Worm (Caenorhabditis elegans): ENCODE data around the gene ZK285.2.
"Not testable (repeated sequence)": the region's sequence is repeated elsewhere in the genome, so short reads cannot be mapped to it uniquely, and the experiment has no call there.

The ZK285.2 gene

DNA sequence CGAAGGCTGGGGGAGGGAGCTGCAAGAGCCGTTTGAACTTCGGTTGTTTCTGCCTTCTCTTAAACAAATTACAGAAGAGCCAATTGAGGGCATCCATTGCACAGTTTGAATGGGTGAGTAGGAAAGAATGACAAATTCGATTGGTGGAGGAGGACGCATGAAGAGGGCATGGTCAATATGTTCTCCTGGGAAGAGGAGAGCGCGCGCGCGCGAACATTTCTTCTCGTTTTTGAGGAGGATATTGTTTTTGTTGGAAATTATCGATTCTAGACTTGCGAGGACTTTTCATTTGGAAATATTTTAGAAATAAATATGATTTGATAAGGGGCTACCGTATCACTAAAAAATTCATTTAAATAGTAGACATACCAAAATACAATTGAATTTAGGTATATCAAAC is 15.1 kb upstream of the ZK285.2 start, which contains the start of gene T10C6.7:
T10C6.7 (minus strand) TSS at position 143 of the 400 bp plus-strand sequence.
- TF ChIP-seq him-1 (tag; optimal IDR thresholded peaks at IDR 0.05) (no peak), W03F9.2 (tag; optimal IDR thresholded peaks at IDR 0.05) (no peak)

DNA sequence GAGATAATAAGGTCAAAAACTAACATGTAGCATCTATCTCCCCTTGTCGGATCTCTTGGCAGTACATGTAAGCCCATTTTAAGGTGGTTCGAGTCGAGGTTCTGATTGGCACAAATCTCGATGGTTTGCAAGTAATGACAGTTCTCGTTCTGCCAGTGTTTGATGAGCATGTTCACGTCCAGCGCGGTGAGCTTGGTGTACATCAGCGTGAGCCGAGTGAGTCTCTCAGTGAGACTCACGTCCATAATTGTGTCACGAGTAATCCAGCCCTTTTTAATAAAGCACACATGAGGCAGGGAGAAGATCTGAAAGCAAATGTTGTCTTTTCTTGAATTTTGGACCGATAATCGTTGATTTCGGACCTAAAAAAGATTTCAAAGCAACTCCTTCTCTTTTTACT is 13.9 kb upstream of the ZK285.2 start, which contains the start of gene T10C6.16:
T10C6.16 (minus strand) TSS at position 245 of the 400 bp plus-strand sequence.
- TF ChIP-seq W03F9.2 (tag; optimal IDR thresholded peaks at IDR 0.05) (no peak), him-1 (tag; optimal IDR thresholded peaks at IDR 0.05) (no peak), dao-5 (tag; optimal IDR thresholded peaks at IDR 0.05) (no peak)

DNA sequence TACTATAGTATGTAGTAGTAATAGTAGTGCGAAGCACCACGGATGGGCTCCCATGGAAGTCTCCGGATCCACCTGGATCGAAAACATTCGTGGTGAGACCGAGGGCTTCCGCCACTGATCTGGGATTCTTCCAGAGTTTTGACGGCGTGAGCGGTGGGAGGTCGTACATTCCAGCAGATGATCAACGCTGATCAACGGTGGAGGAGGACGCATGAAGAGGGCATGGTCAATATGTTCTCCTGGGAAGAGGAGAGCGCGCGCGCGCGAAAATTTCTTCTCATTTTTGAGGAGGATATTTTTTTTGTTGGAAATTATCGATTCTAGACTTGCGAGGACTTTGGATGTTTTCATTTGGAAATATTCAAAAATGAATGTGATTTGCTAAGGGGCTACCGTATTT is 13.2 kb upstream of the ZK285.2 start:
- TF ChIP-seq W03F9.2 (tag; optimal IDR thresholded peaks at IDR 0.05) (no peak), dao-5 (tag; optimal IDR thresholded peaks at IDR 0.05) (no peak), him-1 (tag; optimal IDR thresholded peaks at IDR 0.05) (no peak)

DNA sequence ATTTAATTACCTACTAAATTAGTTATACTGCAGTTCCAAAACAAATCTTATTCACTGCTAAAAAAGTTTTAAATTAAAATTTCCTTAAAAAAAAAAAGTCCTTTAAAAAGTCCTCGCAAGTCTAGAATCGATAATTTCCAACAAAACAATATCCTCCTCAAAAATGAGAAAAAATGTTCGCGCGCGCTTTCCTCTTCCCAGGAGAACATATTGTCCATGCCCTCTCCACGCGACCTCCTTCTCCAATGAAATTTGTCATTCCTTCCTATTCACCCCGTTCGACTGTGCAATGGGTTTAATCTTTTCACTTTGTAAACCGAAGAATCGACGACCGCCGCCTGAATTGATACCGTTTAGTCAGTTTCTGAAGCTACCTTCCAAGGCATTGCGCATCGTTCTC is 10.5 kb upstream of the ZK285.2 start, which contains the start of gene T10C6.10:
T10C6.10 (plus strand) TSS at position 248 of the 400 bp plus-strand sequence.
- TF ChIP-seq him-1 (tag; optimal IDR thresholded peaks at IDR 0.05) (no peak), dao-5 (tag; optimal IDR thresholded peaks at IDR 0.05) (no peak), W03F9.2 (tag; optimal IDR thresholded peaks at IDR 0.05) (no peak)

DNA sequence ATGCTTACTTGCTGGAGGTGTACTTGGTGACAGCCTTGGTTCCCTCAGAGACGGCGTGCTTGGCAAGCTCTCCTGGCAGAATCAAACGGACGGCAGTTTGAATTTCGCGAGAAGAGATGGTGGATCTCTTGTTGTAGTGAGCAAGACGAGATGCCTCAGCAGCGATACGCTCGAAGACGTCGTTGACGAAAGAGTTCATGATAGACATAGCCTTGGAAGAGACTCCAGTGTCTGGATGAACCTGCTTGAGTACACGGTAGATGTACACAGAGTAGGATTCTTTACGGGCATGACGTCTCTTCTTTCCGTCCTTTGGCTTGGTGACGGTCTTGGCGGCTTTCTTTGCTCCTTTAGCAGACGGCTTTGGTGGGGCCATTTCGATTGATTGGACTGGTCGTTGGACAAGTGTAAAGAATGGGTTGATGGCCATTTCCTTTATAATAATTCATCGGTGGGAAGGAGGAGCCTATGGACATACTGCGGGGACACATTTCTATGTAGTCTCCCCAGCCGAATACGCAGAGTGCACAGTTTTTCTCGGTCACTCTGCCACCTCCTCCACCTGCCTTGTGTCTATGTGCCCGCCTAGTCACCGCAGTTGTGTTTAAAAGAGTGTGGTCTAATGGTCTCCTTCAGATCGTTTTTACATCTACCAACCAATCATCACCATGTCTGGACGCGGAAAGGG is 6.4 kb upstream of the ZK285.2 start, which contains the start of the genes his-4 and his-3:
his-4 (minus strand) TSS at position 376 of the 688 bp plus-strand sequence.
his-3 (plus strand) TSS at position 669 of the 688 bp plus-strand sequence.
- not testable (repeated sequence) for TF ChIP-seq W03F9.2, dao-5, him-1 (tag; optimal IDR thresholded peaks at IDR 0.05)

DNA sequence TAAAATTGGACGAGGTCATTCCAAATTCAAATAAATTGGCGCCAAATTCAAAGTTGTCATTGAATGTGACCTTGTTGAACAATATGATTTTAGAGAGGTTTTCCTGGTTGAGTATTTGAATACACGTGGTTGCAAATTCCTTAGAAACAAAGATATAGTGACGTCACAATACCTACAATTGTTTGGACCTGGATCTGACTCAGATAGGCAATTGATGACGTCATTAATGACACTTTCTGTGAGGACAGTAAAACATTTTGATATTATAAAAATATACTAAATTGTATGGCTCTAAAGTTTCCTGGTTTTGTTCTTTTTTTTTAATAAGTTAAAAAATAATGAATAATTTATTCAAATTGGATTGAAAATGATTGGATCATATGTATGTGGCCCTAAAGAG is 5.3 kb upstream of the ZK285.2 start:
- TF ChIP-seq him-1 (tag; optimal IDR thresholded peaks at IDR 0.05) (no peak), dao-5 (tag; optimal IDR thresholded peaks at IDR 0.05) (no peak), W03F9.2 (tag; optimal IDR thresholded peaks at IDR 0.05) (no peak)

DNA sequence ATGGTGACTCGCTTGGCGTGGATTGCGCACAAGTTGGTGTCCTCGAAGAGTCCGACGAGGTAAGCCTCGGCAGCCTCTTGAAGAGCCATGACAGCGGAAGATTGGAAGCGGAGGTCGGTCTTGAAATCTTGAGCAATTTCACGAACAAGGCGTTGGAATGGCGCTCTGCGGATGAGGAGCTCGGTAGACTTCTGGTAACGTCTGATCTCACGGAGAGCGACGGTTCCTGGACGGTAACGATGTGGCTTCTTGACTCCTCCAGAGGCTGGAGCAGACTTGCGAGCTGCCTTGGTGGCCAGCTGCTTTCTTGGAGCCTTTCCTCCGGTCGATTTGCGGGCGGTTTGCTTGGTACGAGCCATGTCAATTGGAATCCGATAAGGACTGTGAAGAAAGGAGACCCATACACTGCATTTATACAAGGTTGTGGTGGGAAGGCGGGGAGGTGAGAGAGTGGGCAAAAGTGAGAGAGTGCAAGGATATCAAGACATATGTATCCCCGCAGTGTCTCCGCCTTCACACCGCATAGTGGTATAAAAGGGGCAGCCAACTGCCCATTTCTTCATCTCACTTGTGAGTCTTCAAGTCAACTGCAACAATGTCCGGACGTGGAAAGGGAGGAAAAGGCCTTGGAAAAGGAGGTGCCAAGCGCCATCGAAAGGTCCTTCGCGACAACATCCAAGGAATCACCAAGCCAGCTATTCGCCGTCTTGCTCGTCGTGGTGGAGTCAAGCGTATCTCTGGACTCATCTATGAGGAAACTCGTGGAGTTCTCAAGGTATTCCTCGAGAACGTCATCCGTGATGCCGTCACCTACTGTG is 4.5 kb upstream of the ZK285.2 start, which contains the start of the genes his-2 and his-1:
his-2 (minus strand) TSS at position 359 of the 818 bp plus-strand sequence.
his-1 (plus strand) TSS at position 596 of the 818 bp plus-strand sequence.
- TF ChIP-seq W03F9.2, dao-5, him-1 (tag; optimal IDR thresholded peaks at IDR 0.05): not testable (repeated sequence)

DNA sequence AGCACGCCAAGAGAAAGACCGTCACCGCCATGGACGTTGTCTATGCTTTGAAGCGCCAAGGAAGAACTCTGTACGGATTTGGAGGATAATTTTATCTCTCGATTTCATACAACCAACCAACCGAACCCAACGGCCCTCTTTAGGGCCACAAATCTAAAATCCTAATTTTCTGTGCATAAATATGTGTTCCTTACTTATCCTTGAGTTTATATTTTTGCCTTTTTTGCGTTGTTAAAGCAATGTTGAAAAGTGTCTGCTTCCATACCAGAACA is 4.0 kb upstream of the ZK285.2 start:
- no peak for TF ChIP-seq him-1 (tag; optimal IDR thresholded peaks at IDR 0.05)
- no peak for TF ChIP-seq dao-5 (tag; optimal IDR thresholded peaks at IDR 0.05)
- no peak for TF ChIP-seq W03F9.2 (tag; optimal IDR thresholded peaks at IDR 0.05)

DNA sequence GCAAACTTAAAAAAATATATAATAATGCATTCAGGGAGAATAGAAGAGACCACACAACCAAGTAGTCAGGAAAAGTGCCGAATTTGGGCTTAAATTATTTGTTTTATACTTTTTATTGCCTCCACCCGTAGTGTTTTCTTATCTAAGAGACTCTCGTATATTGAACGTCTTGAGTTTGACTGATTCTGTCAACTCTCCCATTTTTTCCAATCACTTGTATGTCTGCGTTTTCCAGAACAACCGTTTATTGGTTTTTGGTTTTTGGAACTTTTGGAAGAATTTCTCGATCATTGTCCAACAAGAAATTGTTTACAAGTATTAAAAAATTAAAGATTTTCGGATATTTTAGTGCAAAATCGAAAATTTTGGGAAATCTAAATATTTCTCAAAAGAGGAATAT is 3.0 kb upstream of the ZK285.2 start:
- no peak for TF ChIP-seq dao-5 (tag; optimal IDR thresholded peaks at IDR 0.05)
- no peak for TF ChIP-seq him-1 (tag; optimal IDR thresholded peaks at IDR 0.05)
- no peak for TF ChIP-seq W03F9.2 (tag; optimal IDR thresholded peaks at IDR 0.05)

DNA sequence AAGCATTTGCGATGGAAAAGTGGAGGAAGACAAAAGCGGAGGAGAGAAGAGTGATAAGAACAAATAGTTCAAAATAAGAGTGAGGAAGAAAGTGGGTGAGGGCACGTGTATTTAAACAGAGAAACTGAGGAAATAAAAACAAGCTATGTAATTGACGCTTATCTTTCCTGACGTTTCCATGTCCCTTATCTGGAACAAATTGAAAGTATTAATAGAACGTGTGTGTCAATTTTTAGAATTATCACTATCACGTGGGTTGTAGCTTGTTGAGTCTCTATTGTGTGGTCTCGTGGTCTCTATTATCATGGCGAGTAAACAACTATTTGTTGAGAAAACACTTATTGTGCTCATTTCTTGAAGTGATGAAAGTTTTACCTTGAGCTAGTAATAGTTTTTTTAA is 836 bp upstream of the ZK285.2 start, which contains the start of gene T10C6.15:
T10C6.15 (minus strand) TSS at position 104 of the 400 bp plus-strand sequence.
- TF ChIP-seq him-1 (tag; optimal IDR thresholded peaks at IDR 0.05) (no peak), W03F9.2 (tag; optimal IDR thresholded peaks at IDR 0.05) (no peak), dao-5 (tag; optimal IDR thresholded peaks at IDR 0.05) (no peak)

DNA sequence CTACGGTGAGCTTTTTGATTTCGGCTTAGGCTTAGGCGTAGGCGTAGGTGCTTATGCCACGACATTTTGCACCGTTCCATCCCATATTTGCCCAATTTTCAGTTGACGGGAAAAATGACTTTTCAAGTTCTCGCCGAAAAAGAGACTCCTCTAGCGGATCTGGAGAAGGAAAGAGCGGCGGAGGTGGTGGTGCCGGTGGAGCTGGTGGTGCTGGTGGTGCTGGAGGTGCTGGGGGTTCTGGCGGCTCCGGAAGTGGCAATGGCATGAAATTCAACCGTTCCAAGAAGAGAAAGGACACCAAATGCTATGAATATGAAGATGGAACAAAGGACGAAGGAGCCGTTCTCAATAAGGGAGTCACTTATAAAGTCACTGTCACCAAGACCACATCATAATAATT is 379 bp downstream of the ZK285.2 start:
- TF ChIP-seq W03F9.2 (tag; optimal IDR thresholded peaks at IDR 0.05) (no peak), him-1 (tag; optimal IDR thresholded peaks at IDR 0.05) (no peak)

DNA sequence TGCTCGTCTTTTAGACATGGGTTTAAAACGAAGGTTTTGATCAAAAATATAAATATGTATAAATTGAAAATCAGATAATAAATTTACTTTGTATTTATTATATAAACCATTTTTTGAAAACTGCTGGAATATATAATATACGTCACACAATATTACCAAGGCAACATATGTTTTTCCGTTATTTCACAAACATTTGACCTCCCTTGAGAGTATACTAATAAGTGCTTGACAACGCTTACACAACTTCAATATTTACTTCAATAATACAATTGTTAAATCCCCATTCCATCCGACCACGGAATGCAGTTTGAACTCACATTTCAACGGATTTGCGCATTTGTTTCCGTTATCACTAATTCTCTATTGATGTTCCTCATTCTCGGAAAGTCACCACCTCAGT is 835 bp downstream of the ZK285.2 start, which contains the start of gene str-198:
str-198 (plus strand) TSS at position 301 of the 400 bp plus-strand sequence.
- TF ChIP-seq him-1 (tag; optimal IDR thresholded peaks at IDR 0.05), result no peak
- no peak for TF ChIP-seq W03F9.2 (tag; optimal IDR thresholded peaks at IDR 0.05)
- TF ChIP-seq dao-5 (tag; optimal IDR thresholded peaks at IDR 0.05), result no peak

DNA sequence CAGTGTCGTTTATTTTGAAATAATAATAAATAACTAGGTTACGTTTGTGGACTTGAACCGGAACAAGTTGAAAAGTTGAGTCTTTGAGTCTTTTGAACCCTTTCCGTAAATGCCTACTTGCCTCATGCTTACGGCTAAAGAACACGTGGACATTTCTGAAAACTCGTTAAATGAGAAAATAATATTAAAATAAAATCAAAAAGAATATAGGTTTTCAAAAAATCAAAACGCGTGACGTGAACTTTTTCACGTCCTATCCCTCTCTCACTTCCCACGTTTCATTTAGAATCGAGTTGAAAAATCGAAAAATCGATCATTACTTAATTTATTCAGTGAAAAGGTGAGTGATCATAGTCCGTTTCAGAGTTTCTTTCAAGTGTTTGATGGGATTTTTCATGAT is 2.5 kb downstream of the ZK285.2 start, which contains the start of gene best-12:
best-12 (plus strand) TSS at position 301 of the 400 bp plus-strand sequence.
- TF ChIP-seq W03F9.2 (tag; optimal IDR thresholded peaks at IDR 0.05) (no peak), dao-5 (tag; optimal IDR thresholded peaks at IDR 0.05) (no peak), him-1 (tag; optimal IDR thresholded peaks at IDR 0.05) (no peak)

DNA sequence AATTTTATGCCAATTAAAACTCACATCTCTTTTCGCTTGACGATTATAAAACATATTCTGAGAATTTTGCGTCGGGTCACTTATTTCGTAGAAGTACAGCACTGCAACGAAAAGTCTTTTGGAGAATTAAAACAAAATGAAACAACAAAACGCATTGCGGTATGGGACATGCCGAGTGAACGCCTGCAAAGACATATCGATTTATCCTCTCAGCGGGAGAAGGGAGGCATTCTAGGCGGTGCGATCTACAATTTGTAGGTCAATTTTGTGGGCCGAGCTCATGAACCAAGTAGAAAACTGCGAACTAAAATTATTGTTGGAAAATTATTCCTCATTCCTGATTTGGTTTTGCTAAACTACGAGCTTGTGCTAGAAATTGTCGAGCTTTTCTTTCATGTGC is 6.7 kb downstream of the ZK285.2 start, which contains the start of gene F14H3.3:
F14H3.3 (minus strand) TSS at position 101 of the 400 bp plus-strand sequence.
- TF ChIP-seq W03F9.2 (tag; optimal IDR thresholded peaks at IDR 0.05), result no peak
- TF ChIP-seq dao-5 (tag; optimal IDR thresholded peaks at IDR 0.05), result no peak
- no peak for TF ChIP-seq him-1 (tag; optimal IDR thresholded peaks at IDR 0.05)
